Fruit fly (Drosophila melanogaster) whole organism, embryonic: Measurements from ENCODE around the gene Pif1.

ENCODE experiments used
- Ada2b ChIP-seq: fragments of 200-800 bp; sonication (Bioruptor generic); IDR thresholded peaks from 2 replicates; pipeline ENCODE4 v1.3.6; 2022; ENCODE audit warnings: missing biosample characterization, missing genetic modification characterization
- Asciz ChIP-seq: fragments of 200-800 bp; sonication (Bioruptor generic); optimal IDR thresholded peaks from 2 replicates; lab custom pipeline; 2017; ENCODE audit warnings: missing biosample characterization, mild to moderate bottlenecking, missing genetic modification characterization, missing genetic modification reagents
- Blimp-1 ChIP-seq: fragments of 200-800 bp; sonication (Bioruptor generic); optimal IDR thresholded peaks from 3 replicates; lab custom pipeline; 2018; ENCODE audit warnings: missing biosample characterization, missing genetic modification characterization, mild to moderate bottlenecking, moderate library complexity, missing genetic modification reagents
- CG10147 ChIP-seq: fragments of 200-800 bp; sonication (Bioruptor generic); optimal IDR thresholded peaks from 2 replicates; lab custom pipeline; 2019; ENCODE audit warnings: missing biosample characterization, mild to moderate bottlenecking, missing genetic modification characterization, moderate library complexity
- CG16813 ChIP-seq: fragments of 200-800 bp; sonication (Bioruptor generic); IDR thresholded peaks from 3 replicates; pipeline ENCODE4 v1.3.6; 2022; ENCODE audit warnings: missing biosample characterization, missing genetic modification characterization; ENCODE audit not compliant: partially characterized antibody
- CG17186 ChIP-seq: fragments of 200-800 bp; sonication (Bioruptor generic); optimal IDR thresholded peaks from 3 replicates; lab custom pipeline; 2017; ENCODE audit warnings: missing biosample characterization, missing genetic modification reagents, missing genetic modification characterization
- CG1832 ChIP-seq: fragments of 200-800 bp; sonication (Bioruptor generic); optimal IDR thresholded peaks from 2 replicates; lab custom pipeline; 2017; ENCODE audit warnings: missing biosample characterization, mild to moderate bottlenecking, missing genetic modification characterization, inconsistent platforms
- CG18619 ChIP-seq: fragments of 200-800 bp; sonication (Bioruptor generic); optimal IDR thresholded peaks from 3 replicates; lab custom pipeline; 2017; ENCODE audit warnings: missing biosample characterization, mild to moderate bottlenecking, missing genetic modification characterization
- CG18764 ChIP-seq: fragments of 200-800 bp; sonication (Bioruptor generic); optimal IDR thresholded peaks from 3 replicates; lab custom pipeline; 2016; ENCODE audit warnings: missing biosample characterization, missing genetic modification characterization
- CG32767 ChIP-seq: fragments of 200-800 bp; sonication (Bioruptor generic); IDR thresholded peaks from 2 replicates; pipeline ENCODE4 v1.3.6; 2022; ENCODE audit warnings: missing biosample characterization, missing genetic modification characterization
- CG6854 ChIP-seq: fragments of 200-800 bp; sonication (Bioruptor generic); optimal IDR thresholded peaks from 3 replicates; lab custom pipeline; 2017; ENCODE audit warnings: missing biosample characterization, mild to moderate bottlenecking, missing genetic modification characterization
- CG7357 ChIP-seq: fragments of 200-800 bp; sonication (Bioruptor generic); IDR thresholded peaks from 3 replicates; pipeline ENCODE4 v1.3.6; 2022; ENCODE audit warnings: missing biosample characterization, missing genetic modification characterization
- CG8089 ChIP-seq: fragments of 200-800 bp; sonication (Bioruptor generic); optimal IDR thresholded peaks from 3 replicates; lab custom pipeline; 2016; ENCODE audit warnings: missing biosample characterization, missing genetic modification characterization
- CG8290 ChIP-seq, 3 experiments: fragments of 200-800 bp; sonication (Bioruptor generic); optimal IDR thresholded peaks; 2 replicates each; lab custom pipeline; 2016 to 2019; ENCODE audit warnings: missing biosample characterization in 3 of 3, missing genetic modification characterization in 3 of 3, mild to moderate bottlenecking in 2 of 3, moderate library complexity in 1 of 3
- CG8924 ChIP-seq: fragments of 200-800 bp; optimal IDR thresholded peaks from 3 replicates; lab custom pipeline; 2019; ENCODE audit warnings: missing biosample characterization, mild to moderate bottlenecking, missing genetic modification characterization, moderate library complexity
- CG9215 ChIP-seq: fragments of 200-800 bp; sonication (Bioruptor generic); IDR thresholded peaks from 2 replicates; pipeline ENCODE4 v1.3.6; 2022; ENCODE audit warnings: missing biosample characterization, missing genetic modification characterization
- Chrac-16 ChIP-seq: fragments of 200-800 bp; sonication (Bioruptor generic); optimal IDR thresholded peaks from 3 replicates; lab custom pipeline; 2016; ENCODE audit warnings: missing biosample characterization, missing genetic modification characterization
- HLHmδ ChIP-seq: fragments of 200-800 bp; sonication (Bioruptor generic); optimal IDR thresholded peaks from 2 replicates; lab custom pipeline; 2018; ENCODE audit warnings: missing biosample characterization, mild to moderate bottlenecking, missing genetic modification characterization, moderate library complexity
- Jarid2 ChIP-seq: fragments of 200-800 bp; sonication (Bioruptor generic); optimal IDR thresholded peaks from 3 replicates; lab custom pipeline; 2017; ENCODE audit warnings: mild to moderate bottlenecking, missing biosample characterization, missing genetic modification reagents, missing genetic modification characterization
- Lim3 ChIP-seq: fragments of 200-800 bp; sonication (Bioruptor generic); IDR thresholded peaks from 2 replicates; pipeline ENCODE4 v1.3.6; 2022; ENCODE audit warnings: missing biosample characterization, missing genetic modification characterization
- NC2α ChIP-seq: fragments of 200-800 bp; sonication (Bioruptor generic); optimal IDR thresholded peaks from 2 replicates; lab custom pipeline; 2016; ENCODE audit warnings: missing biosample characterization, missing genetic modification characterization
- NK7.1 ChIP-seq: fragments of 200-800 bp; sonication (Bioruptor generic); optimal IDR thresholded peaks from 3 replicates; lab custom pipeline; 2016; ENCODE audit warnings: missing biosample characterization, missing genetic modification characterization
- Optix ChIP-seq: fragments of 200-800 bp; sonication (Bioruptor generic); IDR thresholded peaks from 3 replicates; pipeline ENCODE4 v1.3.6; 2022; ENCODE audit warnings: missing biosample characterization, missing genetic modification characterization
- Ptx1 ChIP-seq: fragments of 200-800 bp; sonication (Bioruptor generic); IDR thresholded peaks from 2 replicates; pipeline ENCODE4 v1.3.6; 2022; ENCODE audit warnings: missing biosample characterization, missing genetic modification characterization
- Rfx ChIP-seq: fragments of 200-800 bp; sonication (Bioruptor generic); IDR thresholded peaks from 2 replicates; pipeline ENCODE4 v1.3.6; 2022; ENCODE audit warnings: missing biosample characterization, missing genetic modification characterization
- TFAM ChIP-seq: fragments of 200-800 bp; sonication (Bioruptor generic); optimal IDR thresholded peaks from 2 replicates; lab custom pipeline; 2017; ENCODE audit warnings: missing biosample characterization, missing genetic modification characterization, inconsistent platforms
- Taf1 ChIP-seq: fragments of 200-800 bp; sonication (Bioruptor generic); IDR thresholded peaks from 2 replicates; pipeline ENCODE4 v1.3.6; 2022; ENCODE audit warnings: missing biosample characterization, missing genetic modification characterization
- Trl ChIP-seq, 3 experiments: fragments of >200 bp in 2 of 3; fragments of 200-800 bp in 1 of 3; sonication (Bioruptor generic) in 1 of 3; optimal IDR thresholded peaks; 2 replicates in 1 of 3; 3 replicates in 2 of 3; lab custom pipeline; 2016 to 2017; ENCODE audit warnings: missing biosample characterization in 1 of 3, missing genetic modification characterization in 1 of 3
- bowl ChIP-seq: fragments of 200-800 bp; sonication (Bioruptor generic); IDR thresholded peaks from 2 replicates; pipeline ENCODE4 v1.3.6; 2022; ENCODE audit warnings: missing biosample characterization, missing genetic modification characterization
- chinmo ChIP-seq: fragments of 200-800 bp; sonication (Bioruptor generic); IDR thresholded peaks from 4 replicates; pipeline ENCODE4 v1.3.6; 2022; ENCODE audit warnings: missing biosample characterization, missing genetic modification characterization; ENCODE audit not compliant: partially characterized antibody
- chm ChIP-seq: fragments of 200-800 bp; sonication (Bioruptor generic); IDR thresholded peaks from 2 replicates; pipeline ENCODE4 v1.3.6; 2022; ENCODE audit warnings: missing biosample characterization, missing genetic modification characterization
- danr ChIP-seq: fragments of 200-800 bp; sonication (Bioruptor generic); IDR thresholded peaks from 2 replicates; pipeline ENCODE4 v1.3.6; 2022; ENCODE audit warnings: missing biosample characterization, missing genetic modification characterization
- disco-r ChIP-seq: fragments of 200-800 bp; sonication (Bioruptor generic); optimal IDR thresholded peaks from 2 replicates; lab custom pipeline; 2016; ENCODE audit warnings: missing biosample characterization, missing genetic modification characterization
- dmrt11E ChIP-seq: fragments of 200-800 bp; sonication (Bioruptor generic); optimal IDR thresholded peaks from 3 replicates; lab custom pipeline; 2018; ENCODE audit warnings: missing biosample characterization, mild to moderate bottlenecking, missing genetic modification characterization, moderate library complexity
- fd64A ChIP-seq: fragments of 200-800 bp; sonication (Bioruptor generic); optimal IDR thresholded peaks from 3 replicates; lab custom pipeline; 2018; ENCODE audit warnings: missing biosample characterization, mild to moderate bottlenecking, missing genetic modification characterization
- ftz-f1 ChIP-seq: fragments of 200-800 bp; sonication (Bioruptor generic); optimal IDR thresholded peaks from 2 replicates; lab custom pipeline; 2016; ENCODE audit warnings: missing biosample characterization, missing genetic modification characterization
- gcm2 ChIP-seq: fragments of 200-800 bp; sonication (Bioruptor generic); optimal IDR thresholded peaks from 2 replicates; lab custom pipeline; 2016; ENCODE audit warnings: missing biosample characterization, missing genetic modification characterization
- gt ChIP-seq: fragments of 200-800 bp; sonication (Bioruptor generic); IDR thresholded peaks from 2 replicates; pipeline ENCODE4 v1.3.6; 2022; ENCODE audit warnings: missing biosample characterization, missing genetic modification characterization
- jing ChIP-seq: fragments of 200-800 bp; sonication (Bioruptor generic); optimal IDR thresholded peaks from 2 replicates; lab custom pipeline; 2018; ENCODE audit warnings: missing biosample characterization, mild to moderate bottlenecking, missing genetic modification characterization
- lov ChIP-seq, 2 experiments: fragments of 200-800 bp in 1 of 2; fragments of >200 bp in 1 of 2; sonication (Bioruptor generic) in 1 of 2; IDR thresholded peaks in 1 of 2; optimal IDR thresholded peaks in 1 of 2; 2 replicates in 1 of 2; 3 replicates in 1 of 2; pipeline versions ENCODE4 v1.3.6 to Lab custom; 2017 to 2022; ENCODE audit warnings: missing biosample characterization in 1 of 2, missing genetic modification characterization in 1 of 2
- luna ChIP-seq: fragments of 200-800 bp; sonication (Bioruptor generic); optimal IDR thresholded peaks from 2 replicates; lab custom pipeline; 2016; ENCODE audit warnings: missing biosample characterization, missing genetic modification characterization
- nau ChIP-seq: fragments of 200-800 bp; sonication (Bioruptor generic); optimal IDR thresholded peaks from 3 replicates; lab custom pipeline; 2017; ENCODE audit warnings: missing biosample characterization, mild to moderate bottlenecking, missing genetic modification characterization, missing genetic modification reagents
- org-1 ChIP-seq: fragments of 200-800 bp; sonication (Bioruptor generic); optimal IDR thresholded peaks from 2 replicates; lab custom pipeline; 2017; ENCODE audit warnings: missing biosample characterization, missing genetic modification characterization
- pfk ChIP-seq: fragments of 200-800 bp; sonication (Bioruptor generic); optimal IDR thresholded peaks from 2 replicates; lab custom pipeline; 2018; ENCODE audit warnings: missing biosample characterization, mild to moderate bottlenecking, missing genetic modification characterization, moderate library complexity
- slp2 ChIP-seq: fragments of 200-800 bp; sonication (Bioruptor generic); optimal IDR thresholded peaks from 2 replicates; lab custom pipeline; 2016; ENCODE audit warnings: missing biosample characterization, missing genetic modification characterization
- stc ChIP-seq: fragments of 200-800 bp; sonication (Bioruptor generic); IDR thresholded peaks from 2 replicates; pipeline ENCODE4 v1.3.6; 2022; ENCODE audit warnings: missing biosample characterization, missing genetic modification characterization
- tgo ChIP-seq: fragments of 200-800 bp; sonication (Bioruptor generic); IDR thresholded peaks from 3 replicates; pipeline ENCODE4 v1.3.6; 2022; ENCODE audit warnings: missing biosample characterization, missing genetic modification characterization
- ttk ChIP-seq: fragments of 200-800 bp; sonication (Bioruptor generic); IDR thresholded peaks from 2 replicates; pipeline ENCODE4 v2.1.2; 2022; ENCODE audit warnings: missing biosample characterization, missing genetic modification characterization
- yki ChIP-seq: fragments of >200 bp; optimal IDR thresholded peaks from 3 replicates; lab custom pipeline; 2018
- zfh1 ChIP-seq: fragments of 200-800 bp; sonication (Bioruptor generic); IDR thresholded peaks from 3 replicates; pipeline ENCODE4 v1.3.6; 2022; ENCODE audit warnings: missing biosample characterization, missing genetic modification characterization

The Pif1 gene

DNA sequence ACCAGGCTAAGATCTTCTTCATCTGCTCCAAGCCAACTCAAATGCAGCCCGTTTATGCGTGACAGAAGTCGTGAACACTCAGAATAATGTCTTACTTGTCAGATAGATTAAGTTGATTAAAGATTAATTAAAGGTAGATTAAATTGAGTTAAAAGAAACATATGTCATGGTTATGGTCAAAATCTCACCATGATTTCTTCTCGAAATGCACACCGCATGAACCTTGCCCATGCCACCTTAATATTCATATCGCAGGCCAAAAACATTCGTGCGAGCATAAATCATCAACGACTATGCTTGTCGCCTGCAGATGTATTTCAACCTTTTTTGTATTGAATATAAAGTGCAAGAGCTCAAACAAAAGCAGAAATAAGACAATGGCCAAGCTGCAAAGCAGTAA is 32.7 kb downstream of the Pif1 start (continued):
- TF ChIP-seq CG8924: peak; percentile 72
- no peak for TF ChIP-seq Jarid2 (GFP tag; lab: Kevin White, UChicago)
- no peak for TF ChIP-seq Chrac-16 (GFP tag; lab: Kevin White, UChicago)
- TF ChIP-seq CG10147 (GFP tag; lab: Kevin White, UChicago): peak; percentile 1
- TF ChIP-seq disco-r (GFP tag; lab: Kevin White, UChicago): no peak
- TF ChIP-seq CG32767 (GFP tag; lab: Robert Waterston, UW): peak; percentile 59; the same call in 1 of the 2 replicates
- peak; percentile 54 for TF ChIP-seq nau (GFP tag; lab: Kevin White, UChicago)
- no peak for TF ChIP-seq NK7.1 (GFP tag; lab: Kevin White, UChicago)
- no peak for TF ChIP-seq chinmo (GFP tag; lab: Robert Waterston, UW)
- TF ChIP-seq lov (optimal IDR thresholded peaks at IDR 0.05; lab: Kevin White, UChicago): no peak
- TF ChIP-seq lov (GFP tag; IDR thresholded peaks at IDR 0.05; lab: Robert Waterston, UW): peak; percentile 73; the same call in 2 of the 3 replicates
- peak; percentile 34 for TF ChIP-seq dmrt11E
- TF ChIP-seq stc: peak; percentile 80
- no peak for TF ChIP-seq CG7357 (GFP tag; lab: Robert Waterston, UW)
- TF ChIP-seq TFAM (GFP tag; lab: Kevin White, UChicago): peak; percentile 2
- no peak for TF ChIP-seq CG18764 (GFP tag; lab: Kevin White, UChicago)
- TF ChIP-seq Blimp-1 (GFP tag; lab: Kevin White, UChicago): peak; percentile 69
- no peak for TF ChIP-seq Rfx (GFP tag; lab: Robert Waterston, UW)
- no peak for TF ChIP-seq yki (lab: Kevin White, UChicago)
- no peak for TF ChIP-seq gcm2
- no peak for TF ChIP-seq HLHmδ (GFP tag; lab: Kevin White, UChicago)
- TF ChIP-seq CG1832: no peak
- TF ChIP-seq tgo (GFP tag; lab: Robert Waterston, UW): peak; percentile 63; the same call in 2 of the 3 replicates
- TF ChIP-seq chm: peak; percentile 50; the same call in 1 of the 2 replicates
- peak; percentile 66 for TF ChIP-seq Asciz (GFP tag; lab: Kevin White, UChicago)
- TF ChIP-seq Ada2b (GFP tag; lab: Robert Waterston, UW): peak; percentile 31
- TF ChIP-seq Trl (optimal IDR thresholded peaks at IDR 0.05; lab: Kevin White, UChicago): no peak
- TF ChIP-seq Trl (GFP tag; optimal IDR thresholded peaks at IDR 0.05; lab: Kevin White, UChicago): peak; percentile 22
- no peak for TF ChIP-seq gt (GFP tag; lab: Robert Waterston, UW)
- TF ChIP-seq Optix: peak; percentile 40; the same call in 1 of the 3 replicates
- peak; percentile 39 for TF ChIP-seq fd64A
- TF ChIP-seq CG9215 (GFP tag; lab: Robert Waterston, UW): no peak
- peak; percentile 46; the same call in 1 of the 2 replicates for TF ChIP-seq bowl (GFP tag; lab: Robert Waterston, UW)
- no peak for TF ChIP-seq jing (GFP tag; lab: Kevin White, UChicago)
- TF ChIP-seq CG17186 (GFP tag; lab: Kevin White, UChicago): no peak
- TF ChIP-seq Ptx1 (GFP tag; lab: Robert Waterston, UW): peak; percentile 54
- no peak for TF ChIP-seq CG16813 (GFP tag; lab: Robert Waterston, UW)
- TF ChIP-seq slp2: no peak
- TF ChIP-seq CG8290 (GFP tag; optimal IDR thresholded peaks at IDR 0.05; lab: Kevin White, UChicago): no peak
- TF ChIP-seq CG8290 (tag; optimal IDR thresholded peaks at IDR 0.05; lab: Kevin White, UChicago): peak in 1 of 2 experiments; percentile 56
- TF ChIP-seq luna (GFP tag; lab: Kevin White, UChicago): no peak
- no peak for TF ChIP-seq NC2α (GFP tag; lab: Kevin White, UChicago)
- TF ChIP-seq zfh1 (GFP tag; lab: Robert Waterston, UW): peak; percentile 64
- TF ChIP-seq CG18619 (GFP tag; lab: Kevin White, UChicago): no peak
- TF ChIP-seq CG8089 (GFP tag; lab: Kevin White, UChicago): peak; percentile 4
- TF ChIP-seq org-1 (GFP tag; lab: Kevin White, UChicago): peak; percentile 53
- no peak for TF ChIP-seq CG6854 (GFP tag; lab: Kevin White, UChicago)
- 0 out of 2 replicates have a peak, but pooled peaks have one; percentile 41 for TF ChIP-seq ttk (GFP tag; lab: Robert Waterston, UW)
- TF ChIP-seq Lim3 (GFP tag; lab: Robert Waterston, UW): no peak
- no peak for TF ChIP-seq ftz-f1
- no peak for TF ChIP-seq Taf1
- TF ChIP-seq pfk (GFP tag; lab: Kevin White, UChicago): no peak
- TF ChIP-seq danr (GFP tag; lab: Robert Waterston, UW): no peak
